Worm (Caenorhabditis elegans): ENCODE measurements around the gene srbc-33.
"Not testable (repeated sequence)": the region's sequence is repeated elsewhere in the genome, so short reads cannot be mapped to it uniquely, and the experiment has no call there.

srbc-33 gene

DNA sequence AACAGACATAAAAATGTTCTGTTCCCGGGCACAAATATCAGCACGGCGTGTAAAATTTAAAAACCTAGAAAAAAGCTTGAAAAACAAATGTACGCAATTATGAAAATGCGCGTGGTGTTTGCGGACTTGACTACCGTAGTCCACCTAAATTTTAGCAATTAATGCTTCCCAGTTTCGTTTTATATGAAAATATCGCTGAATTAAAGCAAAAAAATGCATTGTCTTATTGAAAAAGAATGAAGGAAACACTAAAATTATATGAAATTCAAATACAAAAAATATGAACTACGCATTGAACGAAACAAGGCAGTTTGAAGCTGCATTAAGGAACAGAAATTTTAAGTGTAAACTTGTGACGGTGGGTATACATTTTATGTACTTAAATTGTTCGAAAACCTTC is 21.6 kb upstream of the srbc-33 start, which contains the start of gene ugt-64:
Gene ugt-64 (minus strand): TSS at position 101 of the 400 bp plus-strand sequence.
- TF ChIP-seq eyg-1 (tag; optimal IDR thresholded peaks at IDR 0.05); ceh-6 (GFP tag; optimal IDR thresholded peaks at IDR 0.05); dve-1 (tag; optimal IDR thresholded peaks at IDR 0.05): not testable (repeated sequence)

ce11 chrV:3505745-3506144 is 21.1 kb upstream of the srbc-33 start:
- TF ChIP-seq lim-6 (tag; optimal IDR thresholded peaks at IDR 0.05) (no peak), C08G9.2 (tag; optimal IDR thresholded peaks at IDR 0.05) (no peak), elt-2 (tag; optimal IDR thresholded peaks at IDR 0.05) (peak; percentile 91), che-1 (tag; optimal IDR thresholded peaks at IDR 0.05) (no peak), nhr-232 (tag; optimal IDR thresholded peaks at IDR 0.05) (no peak)

DNA sequence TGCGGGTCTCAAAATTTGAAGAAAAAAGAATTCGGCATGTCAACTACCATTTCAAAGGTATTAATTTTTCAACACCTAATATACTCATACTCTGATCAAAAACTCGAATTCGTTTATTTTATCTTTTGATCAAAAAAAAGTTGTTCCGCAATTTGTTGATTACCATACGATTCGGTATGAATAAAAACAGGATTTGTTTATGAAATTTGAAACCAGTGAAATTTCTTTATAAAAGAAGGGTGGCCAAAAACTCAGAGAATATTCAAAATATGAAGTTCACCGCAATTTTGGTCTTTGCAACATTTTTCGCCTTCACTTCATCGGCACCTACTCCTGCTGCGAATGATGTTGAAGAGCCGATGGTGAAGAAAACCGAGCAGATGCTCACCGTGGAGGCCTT is 17.4 kb upstream of the srbc-33 start, which contains the start of the genes C07G3.8 and C07G3.10:
Gene C07G3.8 (minus strand): TSS at position 101 of the 400 bp plus-strand sequence.
Gene C07G3.10 (plus strand): TSS at position 270 of the 400 bp plus-strand sequence.
- TF ChIP-seq ztf-16 (tag; optimal IDR thresholded peaks at IDR 0.05) (no peak), pha-2 (tag; optimal IDR thresholded peaks at IDR 0.05) (no peak), hlh-8 (tag; optimal IDR thresholded peaks at IDR 0.05) (no peak), elt-2 (tag; optimal IDR thresholded peaks at IDR 0.05) (no peak), tbx-7 (tag; optimal IDR thresholded peaks at IDR 0.05) (no peak), K09A11.1 (tag; optimal IDR thresholded peaks at IDR 0.05; ENCODE audit: insufficient read depth) (no peak), mec-3 (tag; optimal IDR thresholded peaks at IDR 0.05; ENCODE audit: borderline replicate concordance) (no peak), ceh-6 (GFP tag; optimal IDR thresholded peaks at IDR 0.05) (no peak), ceh-48 (tag; optimal IDR thresholded peaks at IDR 0.05) (no peak), ceh-18 (tag; optimal IDR thresholded peaks at IDR 0.05) (no peak), unc-3 (GFP tag; conservative IDR thresholded peaks at IDR 0.05) (no peak), unc-3 (tag; optimal IDR thresholded peaks at IDR 0.05) (no peak), C38D4.7 (GFP tag; optimal IDR thresholded peaks at IDR 0.05) (no peak), nhr-232 (tag; optimal IDR thresholded peaks at IDR 0.05) (no peak), ceh-45 (GFP tag; IDR thresholded peaks at IDR 0.05) (no peak), sdc-2 (tag; optimal IDR thresholded peaks at IDR 0.05) (no peak), ceh-24 (tag; optimal IDR thresholded peaks at IDR 0.05) (no peak), madf-2 (tag; optimal IDR thresholded peaks at IDR 0.05) (no peak), zip-5 (tag; optimal IDR thresholded peaks at IDR 0.05) (no peak), syd-9 (tag; optimal IDR thresholded peaks at IDR 0.05) (no peak), K02D7.2 (tag; optimal IDR thresholded peaks at IDR 0.05) (no peak)

DNA sequence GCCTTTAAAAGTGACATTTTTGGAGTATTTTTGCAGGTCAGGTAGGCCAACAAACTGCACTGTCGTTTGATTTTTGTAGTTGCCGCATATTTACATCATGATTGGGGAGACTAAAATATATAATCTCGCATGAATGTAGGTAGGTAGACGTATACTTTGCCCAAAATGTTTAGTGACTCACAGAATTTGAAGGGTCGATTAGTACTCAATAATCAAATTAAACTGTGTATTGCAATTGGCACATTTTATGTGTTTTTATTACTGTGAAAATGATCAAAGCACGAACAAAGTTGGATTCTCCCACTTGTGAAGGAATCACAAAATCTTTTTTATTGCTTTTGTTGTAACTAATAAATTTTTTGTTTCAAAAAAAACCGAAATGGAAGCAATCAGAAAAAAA is 12.3 kb upstream of the srbc-33 start, which contains the start of gene C07G3.15:
Gene C07G3.15 (minus strand): TSS at position 101 of the 400 bp plus-strand sequence.
- no peak for TF ChIP-seq pag-3 (tag; optimal IDR thresholded peaks at IDR 0.05; ENCODE audit: borderline replicate concordance)

ce11 chrV:3490435-3490834 is 5.8 kb upstream of the srbc-33 start, which contains the start of gene srbc-36:
Gene srbc-36, minus strand, starts transcription at chrV:3490535.
- no peak for TF ChIP-seq pha-4 (tag; optimal IDR thresholded peaks at IDR 0.05)

DNA sequence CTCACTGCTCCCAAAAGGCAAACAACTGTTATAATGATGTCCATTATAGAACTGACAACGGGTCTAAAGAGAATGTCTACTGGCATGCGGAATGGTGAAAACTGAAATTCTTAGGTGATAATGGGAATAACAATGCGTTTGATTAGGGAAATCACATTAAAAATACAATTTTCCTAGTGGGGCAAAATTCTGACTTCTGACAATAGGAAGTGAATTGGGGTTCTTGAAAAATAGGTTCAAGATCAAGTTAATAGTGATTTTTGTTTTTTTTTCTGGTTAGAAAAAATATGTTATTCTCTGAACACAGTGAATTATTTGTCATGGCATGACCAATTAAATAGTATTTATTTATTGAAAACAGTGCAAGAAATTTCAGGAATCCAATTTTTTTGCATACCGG is 2.3 kb upstream of the srbc-33 start, which contains the start of gene srbc-32:
Gene srbc-32 (minus strand): TSS at position 101 of the 400 bp plus-strand sequence.
- TF ChIP-seq K02D7.2 (tag; optimal IDR thresholded peaks at IDR 0.05) (no peak), pat-9 (tag; optimal IDR thresholded peaks at IDR 0.05) (no peak), fkh-6 (tag; optimal IDR thresholded peaks at IDR 0.05) (no peak), eyg-1 (tag; optimal IDR thresholded peaks at IDR 0.05) (no peak)

DNA sequence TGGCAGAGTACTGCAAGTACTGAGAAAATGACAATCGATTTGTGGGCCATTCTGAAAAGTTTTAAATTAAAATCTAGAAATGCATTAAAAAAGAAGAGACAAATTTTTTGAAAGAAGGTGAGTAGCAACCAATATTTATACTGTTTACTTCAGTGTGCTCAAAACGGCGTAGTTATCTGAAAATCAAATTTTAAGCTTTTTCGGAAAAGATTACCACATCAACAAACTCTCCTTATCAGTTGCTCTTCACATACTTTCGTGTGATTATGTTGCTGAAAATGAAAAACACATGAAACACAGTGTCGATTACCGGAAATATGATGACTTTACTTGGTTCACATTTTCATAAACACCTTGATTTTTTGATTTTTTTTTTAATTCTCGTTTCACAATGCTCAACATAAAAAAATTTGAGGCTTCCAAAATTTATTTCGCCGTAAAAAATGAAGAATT is 2.0 kb downstream of the srbc-33 start, which contains the start of gene lys-7:
Gene lys-7 (minus strand): TSS at position 51 of the 453 bp plus-strand sequence.
- TF ChIP-seq elt-2 (tag; optimal IDR thresholded peaks at IDR 0.05), result no peak
- no peak for TF ChIP-seq unc-42 (tag; optimal IDR thresholded peaks at IDR 0.05)
- no peak for TF ChIP-seq unc-86 (tag; optimal IDR thresholded peaks at IDR 0.05)
- TF ChIP-seq ama-1 (optimal IDR thresholded peaks at IDR 0.05), result no peak
- TF ChIP-seq C38D4.7 (GFP tag; optimal IDR thresholded peaks at IDR 0.05), result no peak
- no peak for TF ChIP-seq unc-3 (GFP tag; conservative IDR thresholded peaks at IDR 0.05)
- no peak for TF ChIP-seq unc-3 (tag; optimal IDR thresholded peaks at IDR 0.05)
- TF ChIP-seq elt-4 (tag; optimal IDR thresholded peaks at IDR 0.05), result no peak
- no peak for TF ChIP-seq npax-4 (tag; optimal IDR thresholded peaks at IDR 0.05)
- TF ChIP-seq K09A11.1 (tag; optimal IDR thresholded peaks at IDR 0.05; ENCODE audit: insufficient read depth), result no peak
- TF ChIP-seq ceh-2 (tag; optimal IDR thresholded peaks at IDR 0.05), result no peak
- TF ChIP-seq fkh-10 (GFP tag; optimal IDR thresholded peaks at IDR 0.05), result no peak
- TF ChIP-seq ceh-31 (tag; optimal IDR thresholded peaks at IDR 0.05), result no peak
- TF ChIP-seq ttx-3 (tag; optimal IDR thresholded peaks at IDR 0.05), result no peak
- no peak for TF ChIP-seq ref-2 (tag; optimal IDR thresholded peaks at IDR 0.05)
- TF ChIP-seq nhr-11 (tag; optimal IDR thresholded peaks at IDR 0.05), result no peak
